Worm (Caenorhabditis elegans): ENCODE measurements around the gene Y46G5A.23.

- TF ChIP-seq hif-1 (tag; optimal IDR thresholded peaks at IDR 0.05) (no peak), ces-1 (GFP tag; optimal IDR thresholded peaks at IDR 0.05) (no peak)
These were observed at the start of gene Y46G5A.23 for ce11 chrII:12828863-12829262.

Data from whole organism, L4 larva.